Fruit fly (Drosophila melanogaster): Measurements from ENCODE around the gene CycH.
A peak's percentile ranks its signal among the peaks of the same experiment; 100 is the strongest.

CycH gene

dm6 chr3L:21821780-21822179, at the start of gene CycH (continued):
- TF ChIP-seq CG42726 (GFP tag; IDR thresholded peaks at IDR 0.05; ENCODE audit: partially characterized antibody): 0 out of 2 replicates have a peak, but pooled peaks have one; percentile 36
- no peak for TF ChIP-seq ash1 (GFP tag; optimal IDR thresholded peaks at IDR 0.05)
- TF ChIP-seq CG10147 (GFP tag; optimal IDR thresholded peaks at IDR 0.05): no peak
- TF ChIP-seq ems (GFP tag; optimal IDR thresholded peaks at IDR 0.05): peak; percentile 32
- no peak for TF ChIP-seq Abd-B (GFP tag; optimal IDR thresholded peaks at IDR 0.05)
- no peak for TF ChIP-seq grau (tag; optimal IDR thresholded peaks at IDR 0.05)
- peak; percentile 51 for TF ChIP-seq CG10267 (tag; optimal IDR thresholded peaks at IDR 0.05)
- no peak for TF ChIP-seq bab2 (GFP tag; optimal IDR thresholded peaks at IDR 0.05)
- no peak for TF ChIP-seq Hand (GFP tag; optimal IDR thresholded peaks at IDR 0.05)
- no peak for TF ChIP-seq klu (GFP tag; IDR thresholded peaks at IDR 0.05)
- no peak for TF ChIP-seq CG12769 (tag; optimal IDR thresholded peaks at IDR 0.05)
- no peak for TF ChIP-seq CG4707 (GFP tag; optimal IDR thresholded peaks at IDR 0.05)
- TF ChIP-seq HmgZ (tag; optimal IDR thresholded peaks at IDR 0.05): peak; percentile 57
- TF ChIP-seq zfh2 (GFP tag; optimal IDR thresholded peaks at IDR 0.05): peak; percentile 37
- TF ChIP-seq sqz (GFP tag; optimal IDR thresholded peaks at IDR 0.05): no peak
- TF ChIP-seq gsb (GFP tag; IDR thresholded peaks at IDR 0.05): no peak
- no peak for TF ChIP-seq danr (GFP tag; IDR thresholded peaks at IDR 0.05)
- TF ChIP-seq pho (GFP tag; optimal IDR thresholded peaks at IDR 0.05): no peak
- no peak for TF ChIP-seq Doc2 (GFP tag; IDR thresholded peaks at IDR 0.05)
- no peak for TF ChIP-seq tna (GFP tag; IDR thresholded peaks at IDR 0.05; ENCODE audit: partially characterized antibody)
- TF ChIP-seq sim (GFP tag; IDR thresholded peaks at IDR 0.05): no peak
- TF ChIP-seq CG13894 (tag; optimal IDR thresholded peaks at IDR 0.05): no peak
- TF ChIP-seq CG43689 (GFP tag; IDR thresholded peaks at IDR 0.05): no peak
- TF ChIP-seq CG31224 (GFP tag; IDR thresholded peaks at IDR 0.05): no peak
- TF ChIP-seq zen (tag; optimal IDR thresholded peaks at IDR 0.05): peak; percentile 19
- TF ChIP-seq Opbp (GFP tag; IDR thresholded peaks at IDR 0.05; ENCODE audit: partially characterized antibody): no peak
- TF ChIP-seq Hr3 (GFP tag; optimal IDR thresholded peaks at IDR 0.05): no peak
- TF ChIP-seq Sin3A (optimal IDR thresholded peaks at IDR 0.05): no peak
- no peak for TF ChIP-seq btn (GFP tag; optimal IDR thresholded peaks at IDR 0.05)
- peak; percentile 33; the same call in 1 of the 2 replicates for TF ChIP-seq Bgb (GFP tag; IDR thresholded peaks at IDR 0.05; ENCODE audit: partially characterized antibody)
- TF ChIP-seq CG4820 (GFP tag; optimal IDR thresholded peaks at IDR 0.05): no peak
- no peak for TF ChIP-seq stc (GFP tag; IDR thresholded peaks at IDR 0.05)
- TF ChIP-seq Rfx (GFP tag; IDR thresholded peaks at IDR 0.05): no peak; the same call in 1 of the 2 replicates
- no peak for TF ChIP-seq CG16815 (GFP tag; optimal IDR thresholded peaks at IDR 0.05)
- peak; percentile 66 for TF ChIP-seq CG12391 (tag; optimal IDR thresholded peaks at IDR 0.05)
- no peak for TF ChIP-seq cg (GFP tag; optimal IDR thresholded peaks at IDR 0.05)
- TF ChIP-seq BEAF-32 (GFP tag; optimal IDR thresholded peaks at IDR 0.05): peak; percentile 23
- no peak for TF ChIP-seq CG6765 (GFP tag; optimal IDR thresholded peaks at IDR 0.05)
- TF ChIP-seq CG10543 (GFP tag; optimal IDR thresholded peaks at IDR 0.05): no peak
- no peak for TF ChIP-seq Trl (optimal IDR thresholded peaks at IDR 0.05)
- TF ChIP-seq Trl (GFP tag; optimal IDR thresholded peaks at IDR 0.05): no peak
- TF ChIP-seq Dref (GFP tag; IDR thresholded peaks at IDR 0.05): no peak
- TF ChIP-seq crc (GFP tag; optimal IDR thresholded peaks at IDR 0.05): no peak
- TF ChIP-seq TFAM (GFP tag; optimal IDR thresholded peaks at IDR 0.05): no peak
- no peak for TF ChIP-seq rib (GFP tag; IDR thresholded peaks at IDR 0.05)
- no peak for TF ChIP-seq CG7963 (GFP tag; IDR thresholded peaks at IDR 0.05; ENCODE audit: partially characterized antibody)
- no peak for TF ChIP-seq Aef1 (GFP tag; IDR thresholded peaks at IDR 0.05)
- no peak for TF ChIP-seq CG34224 (GFP tag; IDR thresholded peaks at IDR 0.05; ENCODE audit: partially characterized antibody)
- no peak for TF ChIP-seq Eip74EF (GFP tag; optimal IDR thresholded peaks at IDR 0.05)
- TF ChIP-seq Atf6 (GFP tag; IDR thresholded peaks at IDR 0.05): no peak
- TF ChIP-seq schlank (tag; optimal IDR thresholded peaks at IDR 0.05): no peak
- TF ChIP-seq CG9727 (GFP tag; optimal IDR thresholded peaks at IDR 0.05): no peak

Measured in whole organism, embryonic.